Fruit fly (Drosophila melanogaster): ENCODE measurements around the gene Rpn12R.

Gene Rpn12R

DNA sequence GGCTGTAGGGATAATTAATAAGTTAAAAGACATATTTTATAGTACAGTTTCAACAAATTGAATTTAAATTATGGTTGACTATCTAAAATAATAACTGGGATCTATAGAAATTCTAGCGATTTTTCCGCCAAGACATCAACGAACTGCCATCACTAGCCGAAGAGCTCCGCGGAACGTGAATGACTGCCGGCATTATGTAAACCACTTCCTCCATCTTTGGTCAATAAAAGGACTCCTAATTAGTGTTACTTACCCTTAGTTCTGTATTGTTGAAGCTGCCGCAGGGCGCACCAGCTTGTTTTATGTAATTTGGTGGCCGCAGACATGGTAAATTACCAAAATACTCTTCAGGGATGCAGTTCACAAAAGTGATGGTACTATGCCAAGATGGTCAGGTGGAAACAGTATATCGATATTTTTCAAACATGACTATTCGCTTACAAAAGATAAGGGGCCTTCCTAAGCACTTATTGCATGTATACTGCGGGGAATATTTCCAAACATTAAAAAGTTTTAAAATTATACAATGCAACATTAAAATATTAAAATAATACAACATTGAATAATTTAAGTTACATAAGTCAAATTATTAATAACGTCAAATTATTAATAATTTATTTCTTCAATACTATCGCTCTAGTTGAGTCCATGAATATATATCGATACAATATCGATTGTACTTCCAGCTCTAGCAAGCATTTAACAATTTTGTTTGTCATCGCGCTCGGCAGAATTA, 42.9 kb downstream of the Rpn12R start, which contains the start of the genes mRpL39 and Prosbeta2 (continued):
- TF ChIP-seq chinmo (GFP tag; IDR thresholded peaks at IDR 0.05; ENCODE audit: partially characterized antibody) (0 out of 4 replicates have a peak, but pooled peaks have one; percentile 18), BEAF-32 (GFP tag; optimal IDR thresholded peaks at IDR 0.05) (peak; percentile 67), rib (GFP tag; IDR thresholded peaks at IDR 0.05) (0 out of 2 replicates have a peak, but pooled peaks have one; percentile 26), corto (GFP tag; optimal IDR thresholded peaks at IDR 0.05) (no peak), ap (GFP tag; IDR thresholded peaks at IDR 0.05) (no peak), CG30403 (GFP tag; optimal IDR thresholded peaks at IDR 0.05) (peak; percentile 67), CG4404 (GFP tag; IDR thresholded peaks at IDR 0.05) (peak; percentile 72), CG7271 (tag; optimal IDR thresholded peaks at IDR 0.05) (no peak), Hand (GFP tag; optimal IDR thresholded peaks at IDR 0.05) (no peak), Lpt (GFP tag; optimal IDR thresholded peaks at IDR 0.05) (no peak), Doc3 (GFP tag; IDR thresholded peaks at IDR 0.05; ENCODE audit: partially characterized antibody) (peak; percentile 99), CG9797 (GFP tag; optimal IDR thresholded peaks at IDR 0.05) (no peak), fd64A (GFP tag; optimal IDR thresholded peaks at IDR 0.05) (no peak), gcm (GFP tag; optimal IDR thresholded peaks at IDR 0.05) (peak; percentile 37), sens-2 (GFP tag; IDR thresholded peaks at IDR 0.05) (no peak), jumu (GFP tag; optimal IDR thresholded peaks at IDR 0.05) (no peak), Adf1 (GFP tag; IDR thresholded peaks at IDR 0.05) (0 out of 2 replicates have a peak, but pooled peaks have one; percentile 23), CG3838 (GFP tag; optimal IDR thresholded peaks at IDR 0.05) (no peak), lov (optimal IDR thresholded peaks at IDR 0.05) (no peak), lov (GFP tag; IDR thresholded peaks at IDR 0.05) (no peak), TFAM (GFP tag; optimal IDR thresholded peaks at IDR 0.05) (no peak), CG12219 (GFP tag; optimal IDR thresholded peaks at IDR 0.05) (no peak), shn (GFP tag; optimal IDR thresholded peaks at IDR 0.05) (no peak), pros (GFP tag; optimal IDR thresholded peaks at IDR 0.05) (no peak), Gug (GFP tag; IDR thresholded peaks at IDR 0.05) (peak; percentile 73; the same call in 3 of the 4 replicates), CG8765 (GFP tag; IDR thresholded peaks at IDR 0.05) (no peak), CG1233 (GFP tag; optimal IDR thresholded peaks at IDR 0.05) (no peak), CG4707 (GFP tag; optimal IDR thresholded peaks at IDR 0.05) (no peak), CG7839 (tag; optimal IDR thresholded peaks at IDR 0.05) (peak; percentile 50), CG3281 (GFP tag; optimal IDR thresholded peaks at IDR 0.05) (peak; percentile 33), CG16813 (GFP tag; IDR thresholded peaks at IDR 0.05; ENCODE audit: partially characterized antibody) (peak; percentile 94), E2f2 (GFP tag; IDR thresholded peaks at IDR 0.05) (no peak), CG12659 (GFP tag; optimal IDR thresholded peaks at IDR 0.05) (no peak), Oli (tag; optimal IDR thresholded peaks at IDR 0.05) (no peak), ind (GFP tag; optimal IDR thresholded peaks at IDR 0.05) (peak; percentile 34), trem (tag; optimal IDR thresholded peaks at IDR 0.05) (no peak), abd-A (tag; optimal IDR thresholded peaks at IDR 0.05) (no peak), bsh (GFP tag; optimal IDR thresholded peaks at IDR 0.05) (no peak), fd3F (GFP tag; optimal IDR thresholded peaks at IDR 0.05) (no peak), CG6854 (GFP tag; optimal IDR thresholded peaks at IDR 0.05) (no peak), Xrp1 (GFP tag; IDR thresholded peaks at IDR 0.05) (peak; percentile 76), aop (GFP tag; IDR thresholded peaks at IDR 0.05) (0 out of 2 replicates have a peak, but pooled peaks have one; percentile 19), CG33213 (GFP tag; optimal IDR thresholded peaks at IDR 0.05) (no peak), ato (GFP tag; IDR thresholded peaks at IDR 0.05; ENCODE audit: partially characterized antibody) (peak; percentile 86), C15 (GFP tag; IDR thresholded peaks at IDR 0.05) (0 out of 3 replicates have a peak, but pooled peaks have one; percentile 27), MBD-R2 (GFP tag; IDR thresholded peaks at IDR 0.05) (peak; percentile 69), CG15696 (tag; optimal IDR thresholded peaks at IDR 0.05) (peak; percentile 43), HHEX (GFP tag; optimal IDR thresholded peaks at IDR 0.05) (no peak), nerfin-2 (GFP tag; IDR thresholded peaks at IDR 0.05; ENCODE audit: partially characterized antibody) (no peak; the same call in none of the 2 replicates)
